Worm (Caenorhabditis elegans) whole organism, L2 larva: ENCODE data around the gene ubc-23.

ENCODE experiments used
- ama-1 ChIP-seq: fragments of 150-350 bp; optimal IDR thresholded peaks from 2 replicates; lab custom pipeline; 2018; ENCODE audit warnings: inconsistent platforms
- elt-1 ChIP-seq: fragments of 150-350 bp; optimal IDR thresholded peaks from 2 replicates; lab custom pipeline; 2014; ENCODE audit warnings: missing biosample characterization, missing genetic modification characterization

DNA sequence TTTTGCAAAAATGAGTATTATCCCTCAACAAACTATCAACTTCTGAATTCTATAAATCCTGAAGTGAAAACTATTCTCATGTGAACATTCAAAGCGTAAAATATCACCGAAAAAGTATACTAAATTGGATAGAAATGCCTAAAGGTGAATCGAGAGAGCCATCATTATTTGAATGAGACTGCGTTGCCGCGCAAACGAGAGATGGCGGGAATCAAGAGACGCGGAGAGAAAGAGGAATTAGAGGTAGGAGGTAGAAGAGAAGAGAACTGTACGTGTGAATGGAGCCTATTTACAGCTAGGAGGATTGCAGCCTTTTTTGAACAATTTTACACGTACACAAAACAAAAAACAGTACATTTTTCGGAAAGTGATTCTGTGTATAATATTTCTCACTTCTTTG is 15.4 kb downstream of the ubc-23 start:
- TF ChIP-seq elt-1 (tag; lab: Kevin White, UChicago) = no peak
- TF ChIP-seq ama-1 = no peak
